Worm (Caenorhabditis elegans) whole organism, L1 larva: ENCODE results near the gene C54C6.11.

ENCODE experiments used
- efl-1 ChIP-seq, 4 experiments: fragments of 150-350 bp; optimal IDR thresholded peaks in 3 of 4; peaks in 1 of 4; 1 replicate in 1 of 4; 2 replicates in 3 of 4; lab custom pipeline; 2014; ENCODE audit warnings: missing biosample characterization in 2 of 4, missing genetic modification characterization in 2 of 4, missing genetic modification reagents in 2 of 4
- lin-13 ChIP-seq: fragments of 150-350 bp; optimal IDR thresholded peaks from 2 replicates; lab custom pipeline; 2014; ENCODE audit warnings: missing biosample characterization, missing genetic modification reagents, missing genetic modification characterization
- lin-14 ChIP-seq: fragments of 200-800 bp; sonication (Bioruptor generic); optimal IDR thresholded peaks from 2 replicates; lab custom pipeline; 2018; ENCODE audit warnings: mild to moderate bottlenecking, missing genetic modification characterization, moderate library complexity, missing compliant biosample characterization

C54C6.11 gene

DNA sequence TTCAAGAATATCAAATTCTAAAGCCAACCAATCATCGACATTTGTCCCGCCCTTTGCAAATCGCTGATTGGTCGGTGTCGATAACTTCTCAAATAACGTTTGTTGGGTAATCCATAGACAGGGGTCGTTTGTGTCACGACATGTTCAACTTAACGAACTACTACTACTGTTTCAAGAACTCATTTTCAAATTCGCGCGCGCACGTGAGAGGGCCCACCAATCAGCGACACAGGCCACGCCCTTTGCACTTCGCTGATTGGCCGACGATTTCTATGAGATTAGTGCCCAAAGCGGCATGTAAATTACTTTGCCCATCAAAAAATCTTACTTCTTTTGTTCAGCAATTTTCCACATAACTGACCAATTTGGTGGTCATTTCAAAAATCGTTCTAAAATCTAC, 46.6 kb downstream of the C54C6.11 start:
- TF ChIP-seq lin-13, result no peak
- TF ChIP-seq lin-14 (GFP tag; lab: Kevin White, UChicago), result no peak
- TF ChIP-seq efl-1 (optimal IDR thresholded peaks at IDR 0.05; lab: Kevin White, UChicago), result no peak
- TF ChIP-seq efl-1 (GFP tag; optimal IDR thresholded peaks at IDR 0.05 in 1 of 2; lab: Kevin White, UChicago), result peak in 1 of 2 experiments; percentile 48
